Fruit fly (Drosophila melanogaster) whole organism, embryonic: Measurements from ENCODE around the gene Agpat1.

Experiments
- ATbp ChIP-seq: fragments of 200-800 bp; sonication (Bioruptor generic); optimal IDR thresholded peaks from 2 replicates; lab custom pipeline; 2017; ENCODE audit warnings: missing biosample characterization, mild to moderate bottlenecking, missing genetic modification characterization, missing genetic modification reagents
- Aef1 ChIP-seq: fragments of 200-800 bp; sonication (Bioruptor generic); IDR thresholded peaks from 3 replicates; pipeline ENCODE4 v1.3.6; 2022; ENCODE audit warnings: missing biosample characterization, missing genetic modification characterization
- CG10209 ChIP-seq: fragments of 200-800 bp; sonication (Bioruptor generic); optimal IDR thresholded peaks from 3 replicates; lab custom pipeline; 2017; ENCODE audit warnings: missing biosample characterization, mild to moderate bottlenecking, missing genetic modification characterization, missing genetic modification reagents
- CG10654 ChIP-seq: fragments of 200-800 bp; sonication (Bioruptor generic); optimal IDR thresholded peaks from 2 replicates; lab custom pipeline; 2016; ENCODE audit warnings: missing biosample characterization, missing genetic modification characterization
- CG11695 ChIP-seq: fragments of 200-800 bp; sonication (Bioruptor generic); IDR thresholded peaks from 3 replicates; pipeline ENCODE4 v1.3.6; 2022; ENCODE audit warnings: missing biosample characterization, missing genetic modification characterization
- CG12155 ChIP-seq: fragments of 200-800 bp; sonication (Bioruptor generic); optimal IDR thresholded peaks from 3 replicates; lab custom pipeline; 2016; ENCODE audit warnings: missing biosample characterization, missing genetic modification characterization
- CG12236 ChIP-seq: fragments of 200-800 bp; sonication (Bioruptor generic); optimal IDR thresholded peaks from 2 replicates; lab custom pipeline; 2016; ENCODE audit warnings: missing biosample characterization, missing genetic modification characterization
- CG13624 ChIP-seq: fragments of 200-800 bp; sonication (Bioruptor generic); optimal IDR thresholded peaks from 2 replicates; lab custom pipeline; 2016; ENCODE audit warnings: missing biosample characterization, missing genetic modification characterization
- CG14860 ChIP-seq: fragments of 200-800 bp; sonication (Bioruptor generic); IDR thresholded peaks from 3 replicates; pipeline ENCODE4 v1.3.6; 2022; ENCODE audit warnings: missing biosample characterization, missing genetic modification characterization; ENCODE audit not compliant: partially characterized antibody
- CG15269 ChIP-seq: fragments of 200-800 bp; sonication (Bioruptor generic); optimal IDR thresholded peaks from 2 replicates; lab custom pipeline; 2018; ENCODE audit warnings: missing biosample characterization, mild to moderate bottlenecking, missing genetic modification characterization, moderate library complexity
- CG16863 ChIP-seq: fragments of 200-800 bp; sonication (Bioruptor generic); optimal IDR thresholded peaks from 3 replicates; lab custom pipeline; 2016; ENCODE audit warnings: missing biosample characterization, missing genetic modification characterization
- CG18599 ChIP-seq: fragments of 200-800 bp; sonication (Bioruptor generic); optimal IDR thresholded peaks from 3 replicates; lab custom pipeline; 2017; ENCODE audit warnings: missing biosample characterization, missing genetic modification characterization, mild to moderate bottlenecking, moderate library complexity, missing genetic modification reagents
- CG18764 ChIP-seq: fragments of 200-800 bp; sonication (Bioruptor generic); optimal IDR thresholded peaks from 3 replicates; lab custom pipeline; 2016; ENCODE audit warnings: missing biosample characterization, missing genetic modification characterization
- CG2116 ChIP-seq: fragments of 200-800 bp; sonication (Bioruptor generic); optimal IDR thresholded peaks from 3 replicates; lab custom pipeline; 2018; ENCODE audit warnings: missing biosample characterization, mild to moderate bottlenecking, missing genetic modification characterization
- CG2120 ChIP-seq: fragments of 200-800 bp; sonication (Bioruptor generic); optimal IDR thresholded peaks from 3 replicates; lab custom pipeline; 2016; ENCODE audit warnings: missing biosample characterization, missing genetic modification characterization
- CG31441 ChIP-seq: fragments of 200-800 bp; sonication (Bioruptor generic); IDR thresholded peaks from 2 replicates; pipeline ENCODE4 v1.3.6; 2022; ENCODE audit warnings: missing biosample characterization, missing genetic modification characterization
- CG32532 ChIP-seq: fragments of 200-800 bp; sonication (Bioruptor generic); IDR thresholded peaks from 2 replicates; pipeline ENCODE4 v1.3.6; 2022; ENCODE audit warnings: missing biosample characterization, missing genetic modification characterization
- CG3847 ChIP-seq: fragments of 200-800 bp; sonication (Bioruptor generic); IDR thresholded peaks from 2 replicates; pipeline ENCODE4 v1.3.6; 2022; ENCODE audit warnings: missing biosample characterization, missing genetic modification characterization
- CG4282 ChIP-seq: fragments of 200-800 bp; sonication (Bioruptor generic); optimal IDR thresholded peaks from 2 replicates; lab custom pipeline; 2016; ENCODE audit warnings: missing biosample characterization, missing genetic modification characterization
- CG4730 ChIP-seq: fragments of 200-800 bp; sonication (Bioruptor generic); IDR thresholded peaks from 2 replicates; pipeline ENCODE4 v1.3.6; 2022; ENCODE audit warnings: missing biosample characterization, missing genetic modification characterization
- CG6272 ChIP-seq: fragments of 200-800 bp; sonication (Bioruptor generic); IDR thresholded peaks from 2 replicates; pipeline ENCODE4 v1.3.6; 2022; ENCODE audit warnings: missing biosample characterization, missing genetic modification characterization
- CG6813 ChIP-seq: fragments of 200-800 bp; sonication (Bioruptor generic); optimal IDR thresholded peaks from 2 replicates; lab custom pipeline; 2017; ENCODE audit warnings: missing biosample characterization, missing genetic modification characterization, mild to moderate bottlenecking, moderate library complexity, missing genetic modification reagents
- CG9727 ChIP-seq: fragments of 200-800 bp; sonication (Bioruptor generic); optimal IDR thresholded peaks from 3 replicates; lab custom pipeline; 2017; ENCODE audit warnings: missing biosample characterization, mild to moderate bottlenecking, missing genetic modification characterization
- CTCF ChIP-seq: fragments of 200-800 bp; sonication (Bioruptor generic); optimal IDR thresholded peaks from 2 replicates; lab custom pipeline; 2017; ENCODE audit warnings: missing biosample characterization, mild to moderate bottlenecking, missing genetic modification characterization, moderate library complexity
- Camta ChIP-seq: fragments of 200-800 bp; sonication (Bioruptor generic); optimal IDR thresholded peaks from 2 replicates; lab custom pipeline; 2016; ENCODE audit warnings: missing biosample characterization, missing genetic modification characterization
- Dip3 ChIP-seq: fragments of 200-800 bp; sonication (Bioruptor generic); optimal IDR thresholded peaks from 3 replicates; lab custom pipeline; 2016; ENCODE audit warnings: missing biosample characterization, missing genetic modification characterization
- GATAe ChIP-seq: fragments of 200-800 bp; sonication (Bioruptor generic); conservative IDR thresholded peaks from 2 replicates; pipeline ENCODE4 v1.3.6; 2022; ENCODE audit warnings: missing biosample characterization, missing genetic modification characterization
- H2.0 ChIP-seq: fragments of 200-800 bp; sonication (Bioruptor generic); IDR thresholded peaks from 2 replicates; pipeline ENCODE4 v1.3.6; 2022; ENCODE audit warnings: missing biosample characterization, missing genetic modification characterization
- Hey ChIP-seq: fragments of 200-800 bp; sonication (Bioruptor generic); optimal IDR thresholded peaks from 3 replicates; lab custom pipeline; 2018; ENCODE audit warnings: missing biosample characterization, mild to moderate bottlenecking, missing genetic modification characterization
- HmgD ChIP-seq: fragments of 200-800 bp; sonication (Bioruptor generic); optimal IDR thresholded peaks from 3 replicates; lab custom pipeline; 2016; ENCODE audit warnings: missing biosample characterization, missing genetic modification characterization
- Hmx ChIP-seq: fragments of 200-800 bp; sonication (Bioruptor generic); optimal IDR thresholded peaks from 2 replicates; lab custom pipeline; 2016; ENCODE audit warnings: missing biosample characterization, missing genetic modification characterization
- Hsf ChIP-seq: fragments of 200-800 bp; sonication (Bioruptor generic); optimal IDR thresholded peaks from 3 replicates; lab custom pipeline; 2016; ENCODE audit warnings: missing biosample characterization, missing genetic modification characterization
- Mes4 ChIP-seq: fragments of 200-800 bp; sonication (Bioruptor generic); optimal IDR thresholded peaks from 2 replicates; lab custom pipeline; 2016; ENCODE audit warnings: missing biosample characterization, missing genetic modification characterization
- Myb ChIP-seq: fragments of 200-800 bp; sonication (Bioruptor generic); optimal IDR thresholded peaks from 2 replicates; lab custom pipeline; 2016; ENCODE audit warnings: missing biosample characterization, missing genetic modification characterization
- Nf-YA ChIP-seq: fragments of 200-800 bp; sonication (Bioruptor generic); IDR thresholded peaks from 2 replicates; pipeline ENCODE4 v1.3.6; 2022; ENCODE audit warnings: missing biosample characterization, missing genetic modification characterization
- Sin3A ChIP-seq: fragments of >200 bp; optimal IDR thresholded peaks from 2 replicates; lab custom pipeline; 2018
- Ssrp ChIP-seq: fragments of 200-800 bp; sonication (Bioruptor generic); optimal IDR thresholded peaks from 2 replicates; lab custom pipeline; 2018; ENCODE audit warnings: missing biosample characterization, mild to moderate bottlenecking, missing genetic modification characterization, moderate library complexity
- Xrp1 ChIP-seq: fragments of 200-800 bp; sonication (Bioruptor generic); IDR thresholded peaks from 2 replicates; pipeline ENCODE4 v1.3.6; 2022; ENCODE audit warnings: missing biosample characterization, missing genetic modification characterization
- ab ChIP-seq: fragments of 200-800 bp; sonication (Bioruptor generic); optimal IDR thresholded peaks from 2 replicates; lab custom pipeline; 2016; ENCODE audit warnings: missing biosample characterization, missing genetic modification characterization
- abd-A ChIP-seq: fragments of 200-800 bp; sonication (Bioruptor generic); optimal IDR thresholded peaks from 3 replicates; lab custom pipeline; 2019; ENCODE audit warnings: missing biosample characterization, mild to moderate bottlenecking, missing genetic modification characterization, moderate library complexity
- ap ChIP-seq: fragments of 200-800 bp; sonication (Bioruptor generic); IDR thresholded peaks from 2 replicates; pipeline ENCODE4 v1.3.6; 2022; ENCODE audit warnings: missing biosample characterization, missing genetic modification characterization
- bsh ChIP-seq, 2 experiments: fragments of 200-800 bp; sonication (Bioruptor generic); optimal IDR thresholded peaks; 2 replicates each; lab custom pipeline; 2017 to 2018; ENCODE audit warnings: mild to moderate bottlenecking in 2 of 2, missing biosample characterization in 2 of 2, missing genetic modification characterization in 2 of 2, moderate library complexity in 1 of 2
- da ChIP-seq: fragments of 200-800 bp; sonication (Bioruptor generic); optimal IDR thresholded peaks from 2 replicates; lab custom pipeline; 2016; ENCODE audit warnings: missing biosample characterization, missing genetic modification characterization
- eyg ChIP-seq: fragments of 200-800 bp; sonication (Bioruptor generic); optimal IDR thresholded peaks from 3 replicates; lab custom pipeline; 2016; ENCODE audit warnings: missing biosample characterization, missing genetic modification characterization
- fd102C ChIP-seq: fragments of 200-800 bp; sonication (Bioruptor generic); optimal IDR thresholded peaks from 2 replicates; lab custom pipeline; 2018; ENCODE audit warnings: missing biosample characterization, mild to moderate bottlenecking, missing genetic modification characterization, moderate library complexity
- ind ChIP-seq: fragments of 200-800 bp; sonication (Bioruptor generic); optimal IDR thresholded peaks from 3 replicates; lab custom pipeline; 2016; ENCODE audit warnings: missing biosample characterization, missing genetic modification characterization
- lilli ChIP-seq: fragments of 200-800 bp; sonication (Bioruptor generic); optimal IDR thresholded peaks from 3 replicates; lab custom pipeline; 2016; ENCODE audit warnings: missing biosample characterization, missing genetic modification characterization
- pnt ChIP-seq: fragments of 200-800 bp; sonication (Bioruptor generic); optimal IDR thresholded peaks from 3 replicates; lab custom pipeline; 2016; ENCODE audit warnings: missing biosample characterization, missing genetic modification characterization
- run ChIP-seq: fragments of 200-800 bp; sonication (Bioruptor generic); optimal IDR thresholded peaks from 3 replicates; lab custom pipeline; 2018; ENCODE audit warnings: missing biosample characterization, mild to moderate bottlenecking, missing genetic modification characterization
- sisA ChIP-seq: fragments of 200-800 bp; sonication (Bioruptor generic); IDR thresholded peaks from 2 replicates; pipeline ENCODE4 v1.3.6; 2022; ENCODE audit warnings: missing biosample characterization, missing genetic modification characterization
- unpg ChIP-seq: fragments of 200-800 bp; sonication (Bioruptor generic); optimal IDR thresholded peaks from 3 replicates; lab custom pipeline; 2018; ENCODE audit warnings: missing biosample characterization, mild to moderate bottlenecking, missing genetic modification characterization, moderate library complexity
- vnd ChIP-seq: fragments of 200-800 bp; sonication (Bioruptor generic); IDR thresholded peaks from 3 replicates; pipeline ENCODE4 v1.3.6; 2022; ENCODE audit warnings: missing biosample characterization, missing genetic modification characterization; ENCODE audit not compliant: partially characterized antibody

Agpat1 gene

DNA sequence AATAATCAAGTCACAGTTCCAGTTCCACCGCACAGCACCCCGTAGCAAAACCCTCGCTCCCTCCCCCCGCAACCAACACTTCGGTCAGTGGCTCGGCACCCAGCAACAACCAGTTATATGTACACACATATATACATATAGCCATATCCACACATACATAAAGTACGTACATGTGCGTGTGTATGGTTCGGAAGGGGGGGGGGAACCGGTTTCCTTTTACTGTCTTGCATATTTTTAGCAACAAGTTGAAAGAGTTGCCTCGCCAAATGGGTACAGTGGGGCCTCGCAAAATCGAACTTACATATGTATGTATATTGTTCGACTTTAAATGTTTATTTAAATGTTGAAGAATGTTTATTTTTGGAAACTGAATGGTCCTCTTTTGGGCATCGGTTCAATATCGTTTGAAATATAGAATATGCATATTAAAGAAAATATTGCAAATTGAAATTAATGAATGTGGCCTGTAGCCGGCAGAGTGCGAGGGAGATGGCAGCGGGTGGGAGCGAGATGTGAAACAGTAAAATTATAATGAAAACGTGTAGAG, 10.0 kb upstream of the Agpat1 start (continued):
- TF ChIP-seq abd-A (tag; lab: Kevin White, UChicago) (peak; percentile 50), Hsf (GFP tag; lab: Kevin White, UChicago) (peak; percentile 66), CG18599 (GFP tag; lab: Kevin White, UChicago) (peak; percentile 86), bsh (GFP tag; optimal IDR thresholded peaks at IDR 0.05; lab: Kevin White, UChicago) (peak; percentile 35 to 65), CG10654 (GFP tag; lab: Kevin White, UChicago) (peak; percentile 8), CG18764 (GFP tag; lab: Kevin White, UChicago) (peak; percentile 41), CG14860 (GFP tag; lab: Robert Waterston, UW) (no peak), Hmx (peak; percentile 35), CTCF (GFP tag; lab: Kevin White, UChicago) (no peak), run (no peak), CG6272 (peak; percentile 67; the same call in 1 of the 2 replicates), CG12236 (no peak), vnd (GFP tag; lab: Robert Waterston, UW) (no peak), ab (GFP tag; lab: Kevin White, UChicago) (no peak), pnt (peak; percentile 25), CG4282 (GFP tag; lab: Kevin White, UChicago) (no peak), lilli (peak; percentile 85), CG16863 (GFP tag; lab: Kevin White, UChicago) (peak; percentile 30), CG31441 (GFP tag; lab: Robert Waterston, UW) (peak; percentile 30; the same call in 1 of the 2 replicates), CG3847 (GFP tag; lab: Robert Waterston, UW) (peak; percentile 78), ind (GFP tag; lab: Kevin White, UChicago) (peak; percentile 64), H2.0 (GFP tag; lab: Robert Waterston, UW) (peak; percentile 64), HmgD (no peak), Dip3 (GFP tag; lab: Kevin White, UChicago) (peak; percentile 82), Aef1 (peak; percentile 60), da (GFP tag; lab: Kevin White, UChicago) (no peak), Nf-YA (GFP tag; lab: Robert Waterston, UW) (peak; percentile 51), Myb (peak; percentile 46), CG15269 (peak; percentile 81), ap (GFP tag; lab: Robert Waterston, UW) (peak; percentile 61), sisA (peak; percentile 65), ATbp (peak; percentile 22), CG6813 (GFP tag; lab: Kevin White, UChicago) (peak; percentile 16), CG2120 (GFP tag; lab: Kevin White, UChicago) (peak; percentile 91), unpg (GFP tag; lab: Kevin White, UChicago) (peak; percentile 69), CG32532 (GFP tag; lab: Robert Waterston, UW) (peak; percentile 91), CG12155 (GFP tag; lab: Kevin White, UChicago) (peak; percentile 65), Sin3A (lab: Kevin White, UChicago) (no peak), CG9727 (peak; percentile 72), CG2116 (GFP tag; lab: Kevin White, UChicago) (peak; percentile 13), Camta (GFP tag; lab: Kevin White, UChicago) (peak; percentile 47), fd102C (GFP tag; lab: Kevin White, UChicago) (no peak), Ssrp (peak; percentile 36), CG10209 (GFP tag; lab: Kevin White, UChicago) (peak; percentile 60), CG13624 (peak; percentile 54), CG11695 (peak; percentile 81), CG4730 (peak; percentile 54), Xrp1 (peak; percentile 80), eyg (GFP tag; lab: Kevin White, UChicago) (no peak), GATAe (GFP tag; lab: Robert Waterston, UW) (peak; percentile 63; the same call in 1 of the 2 replicates), Hey (tag; lab: Kevin White, UChicago) (no peak), Mes4 (GFP tag; lab: Kevin White, UChicago) (no peak)
